Fruit fly (Drosophila melanogaster) whole organism, adult: ENCODE results near the gene MED15.

Source experiments
- CG11617 ChIP-seq: fragments of 200-800 bp; sonication (Bioruptor generic); optimal IDR thresholded peaks from 2 replicates; lab custom pipeline; 2017; ENCODE audit warnings: mild to moderate bottlenecking, missing biosample characterization, missing genetic modification reagents, missing genetic modification characterization
- CG12768 ChIP-seq: fragments of 200-800 bp; sonication (Bioruptor generic); optimal IDR thresholded peaks from 2 replicates; lab custom pipeline; 2017; ENCODE audit warnings: missing biosample characterization, missing genetic modification characterization, mild to moderate bottlenecking, moderate library complexity, missing genetic modification reagents
- CG14711 ChIP-seq: fragments of 200-800 bp; sonication (Bioruptor generic); optimal IDR thresholded peaks from 2 replicates; lab custom pipeline; 2018; ENCODE audit warnings: missing biosample characterization, mild to moderate bottlenecking, missing genetic modification characterization, moderate library complexity
- CG1620 ChIP-seq: fragments of 200-800 bp; sonication (Bioruptor generic); optimal IDR thresholded peaks from 2 replicates; lab custom pipeline; 2016; ENCODE audit warnings: missing biosample characterization, missing genetic modification characterization
- CG33017 ChIP-seq: fragments of 200-800 bp; sonication (Bioruptor generic); optimal IDR thresholded peaks from 2 replicates; lab custom pipeline; 2018; ENCODE audit warnings: missing biosample characterization, mild to moderate bottlenecking, missing genetic modification characterization, moderate library complexity
- CG5204 ChIP-seq: fragments of 200-800 bp; sonication (Bioruptor generic); optimal IDR thresholded peaks from 2 replicates; lab custom pipeline; 2016; ENCODE audit warnings: missing biosample characterization, missing genetic modification characterization
- CG7045 ChIP-seq: fragments of 200-800 bp; sonication (Bioruptor generic); optimal IDR thresholded peaks from 2 replicates; lab custom pipeline; 2017; ENCODE audit warnings: missing biosample characterization, mild to moderate bottlenecking, missing genetic modification characterization
- CG7101 ChIP-seq: fragments of 200-800 bp; sonication (Bioruptor generic); optimal IDR thresholded peaks from 2 replicates; lab custom pipeline; 2018; ENCODE audit warnings: missing biosample characterization, mild to moderate bottlenecking, missing genetic modification characterization, moderate library complexity
- Clk ChIP-seq: fragments of 200-800 bp; sonication (Bioruptor generic); optimal IDR thresholded peaks from 2 replicates; lab custom pipeline; 2017; ENCODE audit warnings: missing biosample characterization, missing genetic modification characterization
- Crg-1 ChIP-seq: fragments of 200-800 bp; sonication (Bioruptor generic); optimal IDR thresholded peaks from 2 replicates; lab custom pipeline; 2016; ENCODE audit warnings: missing biosample characterization, missing genetic modification characterization
- Hr96 ChIP-seq: fragments of 200-800 bp; sonication (Bioruptor generic); optimal IDR thresholded peaks from 2 replicates; lab custom pipeline; 2016; ENCODE audit warnings: missing biosample characterization, missing genetic modification characterization
- Mnt ChIP-seq: fragments of 200-800 bp; sonication (Bioruptor generic); optimal IDR thresholded peaks from 2 replicates; lab custom pipeline; 2016; ENCODE audit warnings: missing biosample characterization, mild to moderate bottlenecking, missing genetic modification characterization
- bab1 ChIP-seq: fragments of 200-800 bp; sonication (Bioruptor generic); optimal IDR thresholded peaks from 3 replicates; lab custom pipeline; 2019; ENCODE audit warnings: missing biosample characterization, mild to moderate bottlenecking, missing genetic modification characterization, moderate library complexity
- cic ChIP-seq: fragments of 200-800 bp; sonication (Bioruptor generic); optimal IDR thresholded peaks from 2 replicates; lab custom pipeline; 2017; ENCODE audit warnings: missing biosample characterization, mild to moderate bottlenecking, missing genetic modification characterization, moderate library complexity
- cnc ChIP-seq, 2 experiments: fragments of >200 bp; optimal IDR thresholded peaks; 2 replicates each; lab custom pipeline; 2017
- kay ChIP-seq: fragments of 200-800 bp; sonication (Bioruptor generic); peaks from one replicate; lab custom pipeline; 2016; ENCODE audit warnings: missing biosample characterization, missing genetic modification characterization, borderline replicate concordance
- ovo ChIP-seq: fragments of 200-800 bp; sonication (Bioruptor generic); optimal IDR thresholded peaks from 2 replicates; lab custom pipeline; 2016; ENCODE audit warnings: missing biosample characterization, missing genetic modification characterization
- pad ChIP-seq: fragments of 200-800 bp; sonication (Bioruptor generic); optimal IDR thresholded peaks from 3 replicates; lab custom pipeline; 2017; ENCODE audit warnings: missing biosample characterization, missing genetic modification characterization, mild to moderate bottlenecking, moderate library complexity, missing genetic modification reagents
- tj ChIP-seq: fragments of 200-800 bp; sonication (Bioruptor generic); optimal IDR thresholded peaks from 3 replicates; lab custom pipeline; 2017; ENCODE audit warnings: missing biosample characterization, mild to moderate bottlenecking, missing genetic modification characterization, moderate library complexity
- toe ChIP-seq: fragments of 200-800 bp; sonication (Bioruptor generic); optimal IDR thresholded peaks from 2 replicates; lab custom pipeline; 2016; ENCODE audit warnings: missing biosample characterization, missing genetic modification characterization

Gene MED15

DNA sequence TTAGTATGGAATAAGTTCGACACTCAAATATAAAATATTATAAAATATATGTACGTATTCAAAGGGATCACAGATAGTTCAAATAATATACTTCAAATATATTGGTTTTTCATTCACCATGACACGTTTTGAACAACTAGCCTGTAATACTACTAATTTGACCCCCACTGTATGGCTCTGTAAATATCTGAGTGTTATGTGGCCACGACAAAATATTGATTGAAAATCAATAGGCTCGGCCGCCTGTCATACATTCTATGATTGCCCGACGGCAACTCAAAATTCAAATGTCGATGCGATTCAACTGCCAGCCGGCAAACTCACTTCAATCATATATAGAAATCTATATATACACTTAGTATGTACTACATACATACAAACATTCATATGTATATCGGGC is 2.9 kb upstream of the MED15 start:
- TF ChIP-seq bab1 (GFP tag; lab: Kevin White, UChicago) (no peak), kay (GFP tag; lab: Kevin White, UChicago) (peak; percentile 28)

DNA sequence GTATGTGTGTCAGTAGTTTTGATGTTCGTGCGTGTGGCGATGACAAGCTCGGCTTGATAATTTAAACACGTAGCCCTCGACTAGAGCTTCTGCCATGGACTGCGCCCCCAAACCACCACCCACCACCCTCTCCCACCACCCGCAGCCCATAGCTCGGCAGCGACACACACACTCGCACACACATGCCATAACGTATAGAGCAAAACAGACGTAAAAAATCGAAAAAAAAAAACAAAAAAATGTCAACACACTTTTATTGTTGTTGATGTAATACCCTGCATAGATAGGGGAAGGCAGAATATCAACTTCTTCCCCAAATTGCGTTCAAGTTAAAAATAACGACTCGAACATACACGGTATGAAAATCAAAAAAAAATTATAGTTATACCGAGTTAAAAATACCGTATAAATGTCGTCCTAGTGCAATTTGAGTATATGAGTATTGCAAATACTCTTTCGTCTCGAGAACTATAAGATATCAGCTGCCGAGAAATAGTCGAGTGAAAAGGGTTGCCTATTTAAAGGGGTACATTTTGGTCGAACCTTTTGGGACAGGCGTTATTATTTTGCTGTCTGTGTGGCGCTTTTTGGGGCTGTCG is 2.4 kb upstream of the MED15 start:
- TF ChIP-seq bab1 (GFP tag; lab: Kevin White, UChicago) = peak; percentile 47
- TF ChIP-seq kay (GFP tag; lab: Kevin White, UChicago) = peak; percentile 75
- peak; percentile 55 for TF ChIP-seq CG7101 (tag; lab: Kevin White, UChicago)
- peak; percentile 16 for TF ChIP-seq Clk
- TF ChIP-seq cic (GFP tag; lab: Kevin White, UChicago) = peak; percentile 61
- TF ChIP-seq CG7045 (GFP tag; lab: Kevin White, UChicago) = peak; percentile 49
- TF ChIP-seq ovo (GFP tag; lab: Kevin White, UChicago) = no peak
- peak; percentile 34 for TF ChIP-seq pad (GFP tag; lab: Kevin White, UChicago)
- no peak for TF ChIP-seq tj
- TF ChIP-seq CG1620 = no peak
- peak; percentile 22 for TF ChIP-seq CG5204 (GFP tag; lab: Kevin White, UChicago)
- TF ChIP-seq Crg-1 (GFP tag; lab: Kevin White, UChicago) = peak; percentile 42
- peak; percentile 18 for TF ChIP-seq toe
- peak; percentile 29 for TF ChIP-seq Mnt (GFP tag; lab: Kevin White, UChicago)
- TF ChIP-seq CG14711 (tag; lab: Kevin White, UChicago) = peak; percentile 56
- no peak for TF ChIP-seq cnc (optimal IDR thresholded peaks at IDR 0.05; lab: Kevin White, UChicago)
- peak; percentile 58 for TF ChIP-seq Hr96 (GFP tag; lab: Kevin White, UChicago)
- peak; percentile 59 for TF ChIP-seq CG33017 (tag; lab: Kevin White, UChicago)
- TF ChIP-seq CG12768 (GFP tag; lab: Kevin White, UChicago) = peak; percentile 94

dm6 chr2L:471021-471479 is 1.8 kb upstream of the MED15 start:
- peak; percentile 44 for TF ChIP-seq ovo (GFP tag; lab: Kevin White, UChicago)
- peak; percentile 34 for TF ChIP-seq Clk
- no peak for TF ChIP-seq Mnt (GFP tag; lab: Kevin White, UChicago)
- peak; percentile 14 for TF ChIP-seq CG1620
- peak; percentile 55 for TF ChIP-seq pad (GFP tag; lab: Kevin White, UChicago)
- peak; percentile 79 for TF ChIP-seq tj
- peak; percentile 88 for TF ChIP-seq bab1 (GFP tag; lab: Kevin White, UChicago)
- TF ChIP-seq CG14711 (tag; lab: Kevin White, UChicago) = peak; percentile 80
- no peak for TF ChIP-seq Hr96 (GFP tag; lab: Kevin White, UChicago)
- no peak for TF ChIP-seq kay (GFP tag; lab: Kevin White, UChicago)
- TF ChIP-seq cnc (optimal IDR thresholded peaks at IDR 0.05; lab: Kevin White, UChicago) = no peak
- TF ChIP-seq CG5204 (GFP tag; lab: Kevin White, UChicago) = peak; percentile 60
- TF ChIP-seq CG11617 (GFP tag; lab: Kevin White, UChicago) = peak; percentile 86
- peak; percentile 36 for TF ChIP-seq cic (GFP tag; lab: Kevin White, UChicago)
- peak; percentile 85 for TF ChIP-seq CG7101 (tag; lab: Kevin White, UChicago)
- peak; percentile 31 for TF ChIP-seq Crg-1 (GFP tag; lab: Kevin White, UChicago)
- peak; percentile 78 for TF ChIP-seq CG33017 (tag; lab: Kevin White, UChicago)
- peak; percentile 41 for TF ChIP-seq toe
- peak; percentile 66 for TF ChIP-seq CG7045 (GFP tag; lab: Kevin White, UChicago)
- TF ChIP-seq CG12768 (GFP tag; lab: Kevin White, UChicago) = peak; percentile 66

DNA sequence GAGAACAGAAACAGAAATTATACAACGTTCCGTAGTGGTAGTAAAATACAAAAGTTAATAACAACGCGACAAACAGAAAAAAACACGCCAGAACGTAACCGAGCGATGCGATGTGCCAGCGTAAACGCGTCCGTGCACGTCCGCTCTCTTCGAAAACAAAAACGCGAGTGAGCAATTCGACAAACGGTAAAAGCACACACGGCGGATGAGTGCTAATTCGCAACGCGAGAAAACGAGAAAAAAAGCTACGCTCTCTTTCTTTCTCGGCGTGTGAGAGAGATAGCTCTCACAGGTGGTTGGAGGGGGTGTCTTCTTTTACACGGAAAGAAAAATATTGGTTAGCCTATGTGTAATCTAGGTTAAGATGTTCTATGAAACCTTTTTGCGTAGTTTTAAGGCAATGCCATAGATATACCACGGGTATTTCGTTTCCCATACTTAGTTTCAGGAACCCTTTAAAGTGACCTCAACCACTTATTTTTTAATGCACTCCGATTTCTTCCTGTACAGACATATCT is 681 bp upstream of the MED15 start, which contains the start of gene CG4297:
Gene CG4297, minus strand, starts transcription at position 128 of the 518 bp plus-strand sequence.
- TF ChIP-seq Crg-1 (GFP tag; lab: Kevin White, UChicago) (peak; percentile 61), pad (GFP tag; lab: Kevin White, UChicago) (peak; percentile 85), kay (GFP tag; lab: Kevin White, UChicago) (no peak), ovo (GFP tag; lab: Kevin White, UChicago) (peak; percentile 93), CG14711 (tag; lab: Kevin White, UChicago) (peak; percentile 66), tj (peak; percentile 59), CG7045 (GFP tag; lab: Kevin White, UChicago) (peak; percentile 87), CG1620 (peak; percentile 59), CG5204 (GFP tag; lab: Kevin White, UChicago) (peak; percentile 75), Hr96 (GFP tag; lab: Kevin White, UChicago) (peak; percentile 82), CG7101 (tag; lab: Kevin White, UChicago) (peak; percentile 78), Clk (peak; percentile 85), cic (GFP tag; lab: Kevin White, UChicago) (peak; percentile 94), toe (peak; percentile 81), cnc (optimal IDR thresholded peaks at IDR 0.05; lab: Kevin White, UChicago) (no peak), bab1 (GFP tag; lab: Kevin White, UChicago) (peak; percentile 77), CG12768 (GFP tag; lab: Kevin White, UChicago) (peak; percentile 84), Mnt (GFP tag; lab: Kevin White, UChicago) (peak; percentile 85), CG33017 (tag; lab: Kevin White, UChicago) (peak; percentile 76), CG11617 (GFP tag; lab: Kevin White, UChicago) (peak; percentile 84)

DNA sequence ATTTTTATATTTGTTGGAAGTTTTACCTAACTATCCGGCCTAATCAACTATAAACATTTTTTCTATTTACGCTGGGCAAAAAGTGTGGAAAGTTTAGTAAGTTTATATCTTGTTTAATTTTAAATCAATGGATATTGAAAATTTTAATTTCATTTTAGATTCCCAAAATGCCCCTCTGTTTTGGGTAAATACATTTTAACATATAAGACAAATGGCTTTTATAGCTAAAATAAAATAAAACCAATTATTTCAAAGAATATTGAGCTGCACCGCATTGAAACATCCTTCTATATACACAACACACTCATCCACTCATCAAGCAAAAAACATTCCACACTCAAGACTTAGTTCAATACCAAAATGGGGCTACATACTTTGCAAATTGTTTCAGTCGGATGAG is 3.1 kb downstream of the MED15 start, which contains the start of gene ush:
Gene ush, plus strand, starts transcription at position 301 of the 400 bp plus-strand sequence.
- TF ChIP-seq CG7101 (tag; lab: Kevin White, UChicago) (no peak), CG33017 (tag; lab: Kevin White, UChicago) (no peak), CG12768 (GFP tag; lab: Kevin White, UChicago) (no peak), CG1620 (no peak), cic (GFP tag; lab: Kevin White, UChicago) (no peak), Clk (no peak), ovo (GFP tag; lab: Kevin White, UChicago) (no peak), Hr96 (GFP tag; lab: Kevin White, UChicago) (no peak), bab1 (GFP tag; lab: Kevin White, UChicago) (no peak), CG11617 (GFP tag; lab: Kevin White, UChicago) (no peak), tj (no peak), cnc (optimal IDR thresholded peaks at IDR 0.05; lab: Kevin White, UChicago) (no peak), Crg-1 (GFP tag; lab: Kevin White, UChicago) (no peak), pad (GFP tag; lab: Kevin White, UChicago) (no peak)
